Fruit fly (Drosophila melanogaster) Kc167 (cell line): ENCODE results near the gene Lint-O.

Experiments
- Myc ChIP-seq: fragments of >200 bp; optimal IDR thresholded peaks from 2 replicates; lab custom pipeline; 2017; ENCODE audit warnings: missing external identifiers
- Sin3A ChIP-seq: fragments of >200 bp; optimal IDR thresholded peaks from 2 replicates; lab custom pipeline; 2018; ENCODE audit warnings: missing external identifiers
- h ChIP-seq: fragments of >200 bp; optimal IDR thresholded peaks from 3 replicates; lab custom pipeline; 2018; ENCODE audit warnings: missing external identifiers
- insv ChIP-seq: fragments of >200 bp; optimal IDR thresholded peaks from 3 replicates; lab custom pipeline; 2018; ENCODE audit warnings: missing external identifiers
- psq ChIP-seq: fragments of >200 bp; optimal IDR thresholded peaks from 2 replicates; lab custom pipeline; 2017; ENCODE audit warnings: missing external identifiers
- ttk ChIP-seq: sonication (Bioruptor generic); optimal IDR thresholded peaks from 2 replicates; lab custom pipeline; 2017; ENCODE audit warnings: missing external identifiers

The Lint-O gene

dm6 chrX:2732127-2732526, 33.6 kb downstream of the Lint-O start, which contains the start of the genes ttm50 and CG2712:
ttm50 (minus strand) TSS chrX:2732190.
CG2712 (plus strand) TSS chrX:2732469.
- TF ChIP-seq Myc (lab: Kevin White, UChicago) (no peak), Sin3A (lab: Kevin White, UChicago) (no peak), psq (lab: Kevin White, UChicago) (no peak), h (lab: Kevin White, UChicago) (no peak), ttk (lab: Kevin White, UChicago) (no peak), insv (no peak)

dm6 chrX:2738663-2739062, 40.2 kb downstream of the Lint-O start, which contains the start of gene crm:
crm (minus strand) TSS chrX:2738773.
- TF ChIP-seq h (lab: Kevin White, UChicago) (no peak), psq (lab: Kevin White, UChicago) (no peak), ttk (lab: Kevin White, UChicago) (no peak)

dm6 chrX:2740084-2740483, 41.6 kb downstream of the Lint-O start, which contains the start of gene kirre:
kirre (plus strand) TSS chrX:2740384.
- TF ChIP-seq Sin3A (lab: Kevin White, UChicago): no peak
- no peak for TF ChIP-seq Myc (lab: Kevin White, UChicago)
- no peak for TF ChIP-seq ttk (lab: Kevin White, UChicago)
- TF ChIP-seq h (lab: Kevin White, UChicago): no peak
- no peak for TF ChIP-seq psq (lab: Kevin White, UChicago)
- no peak for TF ChIP-seq insv

- TF ChIP-seq ttk (lab: Kevin White, UChicago): no peak
- no peak for TF ChIP-seq insv
- no peak for TF ChIP-seq Myc (lab: Kevin White, UChicago)
- no peak for TF ChIP-seq psq (lab: Kevin White, UChicago)
- no peak for TF ChIP-seq Sin3A (lab: Kevin White, UChicago)
- no peak for TF ChIP-seq h (lab: Kevin White, UChicago)
Observed at dm6 chrX:2742067-2742466, 43.6 kb downstream of the Lint-O start.

dm6 chrX:2743020-2743419, 44.5 kb downstream of the Lint-O start:
- TF ChIP-seq psq (lab: Kevin White, UChicago): no peak
- no peak for TF ChIP-seq insv
- no peak for TF ChIP-seq Sin3A (lab: Kevin White, UChicago)
- no peak for TF ChIP-seq Myc (lab: Kevin White, UChicago)
- TF ChIP-seq ttk (lab: Kevin White, UChicago): no peak
- TF ChIP-seq h (lab: Kevin White, UChicago): no peak

dm6 chrX:2743601-2744000, 45.1 kb downstream of the Lint-O start:
- no peak for TF ChIP-seq Myc (lab: Kevin White, UChicago)
- TF ChIP-seq h (lab: Kevin White, UChicago): no peak
- no peak for TF ChIP-seq ttk (lab: Kevin White, UChicago)
- no peak for TF ChIP-seq psq (lab: Kevin White, UChicago)
- TF ChIP-seq Sin3A (lab: Kevin White, UChicago): no peak
- TF ChIP-seq insv: no peak

dm6 chrX:2744042-2744441, 45.5 kb downstream of the Lint-O start, which contains the start of gene Syx4:
Syx4 (minus strand) TSS chrX:2744076.
- TF ChIP-seq Myc (lab: Kevin White, UChicago): no peak
- no peak for TF ChIP-seq h (lab: Kevin White, UChicago)

dm6 chrX:2749693-2750092, 51.2 kb downstream of the Lint-O start:
- TF ChIP-seq Myc (lab: Kevin White, UChicago) (no peak), h (lab: Kevin White, UChicago) (no peak), Sin3A (lab: Kevin White, UChicago) (no peak), psq (lab: Kevin White, UChicago) (no peak), ttk (lab: Kevin White, UChicago) (no peak), insv (no peak)
